Worm (Caenorhabditis elegans): Measurements from ENCODE around the gene cpsf-2.

The cpsf-2 gene

DNA sequence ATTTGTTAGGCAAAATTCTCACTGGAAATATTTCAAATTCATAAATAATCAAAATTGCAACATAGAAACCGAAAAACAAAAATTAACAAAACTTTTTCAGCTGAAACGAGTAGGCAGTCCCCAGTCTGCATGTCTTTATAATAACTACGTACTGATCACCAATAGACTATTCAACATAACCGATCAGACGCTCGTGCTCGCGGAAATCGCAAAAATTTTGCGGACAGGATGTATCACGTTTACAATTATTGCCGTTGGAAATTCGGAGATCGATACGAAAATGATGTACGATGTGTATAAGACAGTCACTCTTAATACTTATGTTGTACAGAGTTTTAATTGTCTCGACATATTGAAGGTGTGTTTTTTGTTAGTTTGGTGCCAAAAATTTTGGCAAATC, 22.4 kb downstream of the cpsf-2 start:
- no peak for TF ChIP-seq tbp1 (GFP tag; optimal IDR thresholded peaks at IDR 0.05)
- no peak for TF ChIP-seq F33H1.4 (GFP tag; IDR thresholded peaks at IDR 0.05)

ce11 chrV:7209001-7209400, 30.0 kb downstream of the cpsf-2 start:
- TF ChIP-seq sdz-38 (tag; optimal IDR thresholded peaks at IDR 0.05), result no peak
- no peak for TF ChIP-seq F23B12.7 (tag; optimal IDR thresholded peaks at IDR 0.05; ENCODE audit: insufficient read depth)
- TF ChIP-seq snpc-4 (GFP tag; optimal IDR thresholded peaks at IDR 0.05), result no peak
- TF ChIP-seq snpc-4 (tag; optimal IDR thresholded peaks at IDR 0.05), result no peak
- no peak for TF ChIP-seq ceh-79 (tag; optimal IDR thresholded peaks at IDR 0.05)
- TF ChIP-seq unc-62 (GFP tag; optimal IDR thresholded peaks at IDR 0.05), result no peak
- TF ChIP-seq chd-7 (tag; optimal IDR thresholded peaks at IDR 0.05), result no peak
- TF ChIP-seq tbp1 (GFP tag; optimal IDR thresholded peaks at IDR 0.05), result no peak
- no peak for TF ChIP-seq F37B4.10 (GFP tag; IDR thresholded peaks at IDR 0.05)

ce11 chrV:7214802-7215201, 35.8 kb downstream of the cpsf-2 start, which contains the start of gene soap-1:
Gene soap-1, minus strand, starts transcription at chrV:7214902.
- TF ChIP-seq bed-1 (GFP tag; IDR thresholded peaks at IDR 0.05) (no peak), bed-2 (GFP tag; IDR thresholded peaks at IDR 0.05) (no peak), ztf-26 (tag; optimal IDR thresholded peaks at IDR 0.05) (no peak), nhr-120 (GFP tag; IDR thresholded peaks at IDR 0.05) (no peak), nhr-90 (tag; optimal IDR thresholded peaks at IDR 0.05) (no peak), snpc-1.3 (tag; optimal IDR thresholded peaks at IDR 0.05; ENCODE audit: insufficient read depth) (no peak), Y53F4B.3 (GFP tag; IDR thresholded peaks at IDR 0.05) (no peak), F23B12.7 (tag; optimal IDR thresholded peaks at IDR 0.05; ENCODE audit: insufficient read depth) (no peak), ZK185.1 (tag; optimal IDR thresholded peaks at IDR 0.05; ENCODE audit: poor library complexity, severe bottlenecking) (no peak), xnd-1 (tag; optimal IDR thresholded peaks at IDR 0.05) (no peak), dox-1 (GFP tag; IDR thresholded peaks at IDR 0.05) (no peak), Y95B8A.8 (GFP tag; IDR thresholded peaks at IDR 0.05) (no peak), hlh-26 (GFP tag; conservative IDR thresholded peaks at IDR 0.05) (no peak), somi-1 (GFP tag; optimal IDR thresholded peaks at IDR 0.05) (no peak), cebp-1 (GFP tag; IDR thresholded peaks at IDR 0.05) (no peak), cebp-1 (tag; optimal IDR thresholded peaks at IDR 0.05) (no peak), ceh-79 (tag; optimal IDR thresholded peaks at IDR 0.05) (no peak), mel-28 (tag; optimal IDR thresholded peaks at IDR 0.05; ENCODE audit: borderline replicate concordance) (no peak)

ce11 chrV:7216016-7216415, 37.0 kb downstream of the cpsf-2 start:
- TF ChIP-seq dox-1 (GFP tag; IDR thresholded peaks at IDR 0.05) (peak; percentile 8; the same call in 1 of the 2 replicates), hsf-1 (GFP tag; IDR thresholded peaks at IDR 0.05) (0 out of 2 replicates have a peak, but pooled peaks have one; percentile 22), ztf-18 (tag; optimal IDR thresholded peaks at IDR 0.05) (no peak), xnd-1 (tag; optimal IDR thresholded peaks at IDR 0.05) (no peak), mel-28 (tag; optimal IDR thresholded peaks at IDR 0.05; ENCODE audit: borderline replicate concordance) (no peak), hlh-12 (tag; optimal IDR thresholded peaks at IDR 0.05) (no peak), zfh-2 (GFP tag; conservative IDR thresholded peaks at IDR 0.05) (peak; percentile 71), tbp1 (GFP tag; optimal IDR thresholded peaks at IDR 0.05) (no peak), ZK185.1 (tag; optimal IDR thresholded peaks at IDR 0.05; ENCODE audit: poor library complexity, severe bottlenecking) (no peak), pha-4 (tag; optimal IDR thresholded peaks at IDR 0.05) (no peak), cebp-1 (GFP tag; IDR thresholded peaks at IDR 0.05) (no peak), cebp-1 (tag; optimal IDR thresholded peaks at IDR 0.05) (peak; percentile 16)

DNA sequence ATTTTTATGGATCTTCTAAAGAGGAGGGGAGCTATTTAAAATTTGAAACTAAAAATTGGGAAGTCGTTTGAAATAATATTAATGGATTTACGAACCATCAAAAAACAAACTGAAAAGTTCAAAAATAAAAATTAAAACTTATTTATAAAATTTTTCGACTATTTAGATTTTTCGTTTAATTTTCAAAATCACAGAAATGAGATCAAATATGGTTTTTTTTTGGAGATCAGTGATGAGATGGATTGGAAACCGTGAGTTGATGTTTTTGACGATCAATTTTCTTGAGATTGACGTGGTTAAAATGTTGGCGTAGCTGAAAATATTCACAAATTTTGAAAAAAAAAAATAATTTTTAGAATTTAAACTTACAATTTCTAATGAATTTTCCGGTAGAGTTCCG, 40.0 kb downstream of the cpsf-2 start, which contains the start of gene C13F10.5:
Gene C13F10.5, minus strand, starts transcription at position 101 of the 400 bp plus-strand sequence.
- no peak for TF ChIP-seq let-607 (tag; optimal IDR thresholded peaks at IDR 0.05)
- TF ChIP-seq nfya-1 (tag; optimal IDR thresholded peaks at IDR 0.05; ENCODE audit: borderline replicate concordance, insufficient read depth), result no peak
